Fruit fly (Drosophila melanogaster): Measurements from ENCODE around the gene Dh31.

DNA sequence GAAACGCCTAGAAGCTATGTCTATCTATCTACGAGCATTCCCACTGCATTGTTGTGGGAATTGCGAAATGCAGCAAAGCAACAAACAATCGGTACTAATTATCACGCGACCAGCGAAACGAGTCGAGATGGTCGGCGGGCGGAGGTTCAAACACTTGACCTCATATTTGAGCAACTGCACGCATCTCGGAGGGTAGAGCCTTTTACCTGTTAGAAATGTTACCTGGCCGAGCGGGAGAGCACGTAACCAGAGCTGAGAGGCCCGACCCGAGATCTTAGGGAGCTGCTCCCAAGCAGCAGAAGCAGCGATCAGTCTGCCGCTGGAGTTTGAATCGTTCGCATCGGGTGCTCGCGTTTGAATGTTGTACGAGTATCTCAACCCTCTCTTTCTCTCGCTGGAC, 28.3 kb downstream of the Dh31 start:
- TF ChIP-seq EcR (GFP tag; optimal IDR thresholded peaks at IDR 0.05): no peak
- no peak for TF ChIP-seq CG15710 (tag; optimal IDR thresholded peaks at IDR 0.05)
- TF ChIP-seq CG10348 (GFP tag; IDR thresholded peaks at IDR 0.05): no peak
- TF ChIP-seq CG13204 (GFP tag; optimal IDR thresholded peaks at IDR 0.05): no peak
- no peak for TF ChIP-seq CG4496 (GFP tag; IDR thresholded peaks at IDR 0.05)
- TF ChIP-seq CG34367 (tag; optimal IDR thresholded peaks at IDR 0.05): no peak
- TF ChIP-seq D1 (tag; optimal IDR thresholded peaks at IDR 0.05): no peak
- TF ChIP-seq Ets98B (GFP tag; IDR thresholded peaks at IDR 0.05): no peak

Measured in whole organism, pupa.